Worm (Caenorhabditis elegans) whole organism, mixed stage, embryonic: ENCODE data around the gene Y62H9A.16.

ENCODE experiments used
- M03D4.4 ChIP-seq: sonication (generic microtip); optimal IDR thresholded peaks from 2 replicates; lab custom pipeline; 2017; ENCODE audit warnings: mild to moderate bottlenecking, missing genetic modification characterization, missing compliant biosample characterization
- bed-3 ChIP-seq: fragments of 200-800 bp; sonication (Bioruptor generic); optimal IDR thresholded peaks from 3 replicates; lab custom pipeline; 2018; ENCODE audit warnings: mild to moderate bottlenecking, missing genetic modification characterization, moderate library complexity, missing compliant biosample characterization
- blmp-1 ChIP-seq: fragments of 150-350 bp; optimal IDR thresholded peaks from 2 replicates; lab custom pipeline; 2014; ENCODE audit warnings: missing biosample characterization, missing genetic modification characterization
- ceh-39 ChIP-seq: fragments of 150-350 bp; optimal IDR thresholded peaks from 2 replicates; lab custom pipeline; 2014; ENCODE audit warnings: missing biosample characterization, missing genetic modification characterization
- ceh-43 ChIP-seq: fragments of 200-800 bp; sonication (Bioruptor generic); optimal IDR thresholded peaks from 2 replicates; lab custom pipeline; 2018; ENCODE audit warnings: mild to moderate bottlenecking, missing genetic modification characterization, moderate library complexity, missing compliant biosample characterization
- ceh-83 ChIP-seq: fragments of 200-800 bp; sonication (Bioruptor generic); optimal IDR thresholded peaks from 2 replicates; lab custom pipeline; 2018; ENCODE audit warnings: mild to moderate bottlenecking, missing genetic modification characterization, missing compliant biosample characterization
- ces-1 ChIP-seq: fragments of 150-350 bp; optimal IDR thresholded peaks from 2 replicates; lab custom pipeline; 2014; ENCODE audit warnings: missing biosample characterization, missing genetic modification reagents, missing genetic modification characterization
- cnd-1 ChIP-seq: fragments of 200-800 bp; sonication (Bioruptor generic); optimal IDR thresholded peaks from 2 replicates; lab custom pipeline; 2018; ENCODE audit warnings: mild to moderate bottlenecking, missing genetic modification characterization, missing compliant biosample characterization
- drap-1 ChIP-seq: fragments of 200-800 bp; sonication (Bioruptor generic); optimal IDR thresholded peaks from 3 replicates; lab custom pipeline; 2018; ENCODE audit warnings: mild to moderate bottlenecking, missing genetic modification characterization, missing compliant biosample characterization
- elt-1 ChIP-seq: sonication (generic microtip); optimal IDR thresholded peaks from 2 replicates; lab custom pipeline; 2017; ENCODE audit warnings: missing genetic modification characterization, mild to moderate bottlenecking, missing compliant biosample characterization, antibody characterized with exemption, moderate library complexity, borderline replicate concordance; ENCODE audit not compliant: insufficient read depth
- elt-3 ChIP-seq: fragments of 150-350 bp; optimal IDR thresholded peaks from 2 replicates; lab custom pipeline; 2014; ENCODE audit warnings: missing biosample characterization, missing genetic modification characterization
- hlh-1 ChIP-seq: fragments of 150-350 bp; optimal IDR thresholded peaks from 2 replicates; lab custom pipeline; 2014; ENCODE audit warnings: missing biosample characterization, missing genetic modification reagents, missing genetic modification characterization
- lin-13 ChIP-seq: fragments of 150-350 bp; optimal IDR thresholded peaks from 2 replicates; lab custom pipeline; 2014; ENCODE audit warnings: missing biosample characterization, missing genetic modification characterization
- lin-32 ChIP-seq: fragments of 200-800 bp; sonication (Bioruptor generic); optimal IDR thresholded peaks from 2 replicates; lab custom pipeline; 2018; ENCODE audit warnings: mild to moderate bottlenecking, missing genetic modification characterization, missing compliant biosample characterization
- lsy-2 ChIP-seq: fragments of 150-350 bp; optimal IDR thresholded peaks from 2 replicates; lab custom pipeline; 2014; ENCODE audit warnings: missing biosample characterization, missing genetic modification characterization
- mab-5 ChIP-seq: fragments of 150-350 bp; optimal IDR thresholded peaks from 2 replicates; lab custom pipeline; 2014; ENCODE audit warnings: missing biosample characterization, missing genetic modification characterization
- mep-1 ChIP-seq: fragments of 150-350 bp; optimal IDR thresholded peaks from 2 replicates; lab custom pipeline; 2017; ENCODE audit warnings: missing biosample characterization, missing genetic modification reagents, missing genetic modification characterization, inconsistent platforms
- mls-2 ChIP-seq: sonication (generic microtip); optimal IDR thresholded peaks from 2 replicates; lab custom pipeline; 2016; ENCODE audit warnings: mild to moderate bottlenecking, missing genetic modification characterization, moderate library complexity, missing compliant biosample characterization
- nhr-12 ChIP-seq: fragments of 150-350 bp; optimal IDR thresholded peaks from 2 replicates; lab custom pipeline; 2014; ENCODE audit warnings: missing biosample characterization, missing genetic modification characterization
- nhr-2 ChIP-seq: fragments of 150-350 bp; optimal IDR thresholded peaks from 2 replicates; lab custom pipeline; 2014; ENCODE audit warnings: missing biosample characterization, missing genetic modification characterization
- nhr-237 ChIP-seq: fragments of 150-350 bp; optimal IDR thresholded peaks from 2 replicates; lab custom pipeline; 2014; ENCODE audit warnings: missing biosample characterization, missing genetic modification characterization
- nhr-28 ChIP-seq: fragments of 150-350 bp; optimal IDR thresholded peaks from 2 replicates; lab custom pipeline; 2014; ENCODE audit warnings: missing biosample characterization, missing genetic modification characterization
- nhr-76 ChIP-seq: sonication (generic microtip); optimal IDR thresholded peaks from 2 replicates; lab custom pipeline; 2017; ENCODE audit warnings: missing biosample characterization, missing genetic modification characterization
- pha-4 ChIP-seq: fragments of 150-350 bp; optimal IDR thresholded peaks from 2 replicates; lab custom pipeline; 2018; ENCODE audit warnings: missing biosample characterization, missing genetic modification reagents, missing genetic modification characterization
- sem-2 ChIP-seq: fragments of 200-800 bp; sonication (Bioruptor generic); optimal IDR thresholded peaks from 2 replicates; lab custom pipeline; 2018; ENCODE audit warnings: mild to moderate bottlenecking, missing genetic modification characterization, missing compliant biosample characterization
- snpc-4 ChIP-seq: fragments of 150-350 bp; optimal IDR thresholded peaks from 2 replicates; lab custom pipeline; 2014; ENCODE audit warnings: missing biosample characterization, missing genetic modification characterization
- sptf-1 ChIP-seq: sonication (generic microtip); optimal IDR thresholded peaks from 2 replicates; lab custom pipeline; 2017; ENCODE audit warnings: mild to moderate bottlenecking, missing genetic modification characterization, moderate library complexity, missing compliant biosample characterization
- tbx-8 ChIP-seq: fragments of 200-800 bp; sonication (Bioruptor generic); optimal IDR thresholded peaks from 2 replicates; lab custom pipeline; 2018; ENCODE audit warnings: mild to moderate bottlenecking, missing genetic modification characterization, moderate library complexity, missing compliant biosample characterization
- unc-120 ChIP-seq: sonication (generic microtip); optimal IDR thresholded peaks from 2 replicates; lab custom pipeline; 2017; ENCODE audit warnings: missing genetic modification characterization, missing compliant biosample characterization; ENCODE audit not compliant: poor library complexity, severe bottlenecking
- unc-39 ChIP-seq: fragments of 150-350 bp; optimal IDR thresholded peaks from 2 replicates; lab custom pipeline; 2014; ENCODE audit warnings: missing biosample characterization, missing genetic modification characterization
- unc-62 ChIP-seq: fragments of 150-350 bp; optimal IDR thresholded peaks from 2 replicates; lab custom pipeline; 2014; ENCODE audit warnings: missing biosample characterization, missing genetic modification reagents, missing genetic modification characterization
- zip-8 ChIP-seq: fragments of 150-350 bp; optimal IDR thresholded peaks from 2 replicates; lab custom pipeline; 2014; ENCODE audit warnings: missing biosample characterization, missing genetic modification characterization

Gene Y62H9A.16

DNA sequence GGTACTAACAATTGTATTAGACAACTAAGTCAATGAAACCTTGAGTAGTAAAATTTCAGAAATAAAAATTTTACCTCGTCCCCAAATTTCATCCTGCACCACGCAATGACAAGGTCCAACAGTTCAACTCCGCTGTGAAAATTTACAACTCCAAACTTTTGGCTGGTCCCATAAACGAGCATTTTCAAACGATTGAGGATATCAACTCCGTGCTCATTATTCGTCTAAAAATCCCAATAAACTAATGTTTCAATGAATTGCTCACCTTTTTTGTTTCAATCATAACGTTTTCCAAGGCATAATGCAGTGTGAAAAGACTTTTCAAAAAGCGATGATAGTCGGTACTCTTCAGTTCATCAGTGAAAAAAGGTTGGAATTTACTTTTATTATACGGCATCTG, 11.5 kb upstream of the Y62H9A.16 start:
- TF ChIP-seq nhr-237 (tag; lab: Kevin White, UChicago) (no peak), ceh-39 (tag; lab: Kevin White, UChicago) (no peak)

DNA sequence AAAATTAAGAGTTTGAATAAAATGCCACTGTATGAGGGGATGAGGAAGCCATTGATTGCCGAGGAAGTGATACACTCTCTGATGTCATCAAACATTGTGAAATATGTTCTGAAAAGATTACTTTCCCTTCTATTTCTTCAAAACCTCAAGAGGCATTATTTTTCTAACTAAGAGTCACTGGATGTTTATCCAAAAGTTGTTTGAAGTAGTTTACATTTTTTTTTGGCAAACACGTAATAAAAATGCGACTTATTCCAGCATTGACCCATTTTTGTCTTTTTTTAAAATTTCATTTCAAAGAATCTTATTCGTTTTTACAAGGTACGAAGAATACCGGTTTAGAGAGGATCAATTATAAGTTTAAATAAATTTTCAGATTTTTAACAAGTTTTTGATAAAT, 10.8 kb upstream of the Y62H9A.16 start, which contains the start of gene Y62H9A.11:
TSS of gene Y62H9A.11 (minus strand) at position 101 of the 400 bp plus-strand sequence.
- TF ChIP-seq cnd-1 (tag; lab: Kevin White, UChicago) = no peak
- TF ChIP-seq ceh-39 (tag; lab: Kevin White, UChicago) = no peak
- no peak for TF ChIP-seq M03D4.4 (tag; lab: Kevin White, UChicago)

DNA sequence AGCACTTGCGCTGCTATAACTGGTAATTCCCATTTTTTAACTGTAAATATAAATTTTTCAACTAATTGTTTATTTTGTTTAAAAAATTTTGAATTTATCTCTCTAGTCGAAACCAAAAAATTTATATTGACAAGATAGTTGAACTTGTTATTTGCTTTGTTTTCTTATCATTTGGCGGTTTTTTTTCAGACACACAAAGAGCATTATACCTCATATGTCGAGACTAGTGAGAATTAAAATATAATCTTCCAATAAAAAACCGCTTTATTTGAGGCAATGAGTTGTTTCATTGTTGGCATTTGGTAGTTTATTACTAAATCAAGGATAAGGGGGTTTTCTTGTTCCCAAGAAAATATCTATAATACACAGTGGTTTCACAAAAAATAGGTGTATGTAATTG, 9.9 kb upstream of the Y62H9A.16 start:
- TF ChIP-seq cnd-1 (tag; lab: Kevin White, UChicago) = no peak
- TF ChIP-seq elt-3 (tag; lab: Kevin White, UChicago) = no peak
- TF ChIP-seq ceh-43 (GFP tag; lab: Kevin White, UChicago) = no peak
- TF ChIP-seq nhr-2 (tag; lab: Kevin White, UChicago) = no peak
- no peak for TF ChIP-seq pha-4
- no peak for TF ChIP-seq bed-3 (GFP tag; lab: Kevin White, UChicago)
- no peak for TF ChIP-seq snpc-4 (tag; lab: Kevin White, UChicago)
- TF ChIP-seq nhr-76 = no peak
- TF ChIP-seq unc-120 = no peak
- no peak for TF ChIP-seq ceh-83 (GFP tag; lab: Kevin White, UChicago)
- TF ChIP-seq mls-2 = no peak
- TF ChIP-seq lin-13 = no peak
- no peak for TF ChIP-seq mep-1 (tag; lab: Kevin White, UChicago)

DNA sequence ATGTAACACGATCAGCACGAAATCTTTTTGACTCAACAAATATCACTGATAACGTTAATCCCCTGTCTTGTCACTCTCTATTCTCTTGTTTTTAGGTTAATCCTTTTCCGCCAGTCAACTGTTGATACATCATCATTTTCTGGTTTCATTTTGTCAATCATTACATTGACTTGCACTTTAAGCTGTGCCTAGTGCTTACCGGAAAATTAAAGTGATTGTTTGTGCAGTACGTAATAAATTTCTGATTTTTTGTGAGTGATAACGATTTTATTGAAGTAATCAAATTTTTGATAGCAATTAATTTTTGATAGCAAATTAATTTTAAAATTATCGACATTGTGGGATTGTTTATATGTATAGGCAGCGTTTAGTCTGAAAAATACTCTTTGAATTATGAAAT, 8.9 kb upstream of the Y62H9A.16 start:
- no peak for TF ChIP-seq elt-3 (tag; lab: Kevin White, UChicago)
- TF ChIP-seq drap-1 (GFP tag; lab: Kevin White, UChicago) = no peak
- no peak for TF ChIP-seq mep-1 (tag; lab: Kevin White, UChicago)
- TF ChIP-seq nhr-28 (tag; lab: Kevin White, UChicago) = no peak
- no peak for TF ChIP-seq unc-120
- TF ChIP-seq tbx-8 = no peak
- no peak for TF ChIP-seq bed-3 (GFP tag; lab: Kevin White, UChicago)
- TF ChIP-seq ceh-83 (GFP tag; lab: Kevin White, UChicago) = no peak
- no peak for TF ChIP-seq zip-8 (tag; lab: Kevin White, UChicago)
- no peak for TF ChIP-seq lsy-2 (tag; lab: Kevin White, UChicago)

DNA sequence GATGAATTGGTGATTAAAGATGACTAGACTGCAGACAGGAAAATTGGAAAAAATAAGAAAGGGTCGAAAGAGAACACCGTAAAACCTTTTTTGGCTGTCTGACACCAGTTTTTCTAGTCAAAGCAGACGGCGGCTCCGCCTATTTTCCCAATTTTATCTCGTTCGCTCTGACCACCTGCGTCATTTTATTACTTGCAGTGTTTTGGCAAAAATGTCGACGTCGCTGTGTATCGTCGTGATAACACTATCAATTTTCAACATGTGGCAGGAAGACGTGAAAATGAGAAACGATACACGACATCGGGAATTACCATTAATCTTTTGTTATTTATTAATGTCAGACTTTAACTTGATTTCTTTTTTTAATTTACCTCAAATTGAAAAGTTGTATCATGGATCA, 8.0 kb upstream of the Y62H9A.16 start, which contains the start of gene Y62H9A.15:
TSS of gene Y62H9A.15 (minus strand) at position 100 of the 400 bp plus-strand sequence.
- no peak for TF ChIP-seq lin-32
- no peak for TF ChIP-seq unc-62 (GFP tag; lab: Kevin White, UChicago)
- no peak for TF ChIP-seq ceh-83 (GFP tag; lab: Kevin White, UChicago)
- no peak for TF ChIP-seq nhr-28 (tag; lab: Kevin White, UChicago)
- TF ChIP-seq unc-120 = no peak
- no peak for TF ChIP-seq elt-3 (tag; lab: Kevin White, UChicago)
- no peak for TF ChIP-seq nhr-12
- no peak for TF ChIP-seq mab-5 (tag; lab: Kevin White, UChicago)
- TF ChIP-seq cnd-1 (tag; lab: Kevin White, UChicago) = no peak
- TF ChIP-seq elt-1 = no peak
- no peak for TF ChIP-seq lin-13
- TF ChIP-seq ceh-43 (GFP tag; lab: Kevin White, UChicago) = no peak
- TF ChIP-seq ces-1 (GFP tag; lab: Kevin White, UChicago) = no peak
- no peak for TF ChIP-seq sptf-1 (tag; lab: Kevin White, UChicago)
- TF ChIP-seq mls-2 = no peak
- no peak for TF ChIP-seq M03D4.4 (tag; lab: Kevin White, UChicago)
- TF ChIP-seq unc-39 = no peak
- no peak for TF ChIP-seq bed-3 (GFP tag; lab: Kevin White, UChicago)
- TF ChIP-seq pha-4 = no peak

DNA sequence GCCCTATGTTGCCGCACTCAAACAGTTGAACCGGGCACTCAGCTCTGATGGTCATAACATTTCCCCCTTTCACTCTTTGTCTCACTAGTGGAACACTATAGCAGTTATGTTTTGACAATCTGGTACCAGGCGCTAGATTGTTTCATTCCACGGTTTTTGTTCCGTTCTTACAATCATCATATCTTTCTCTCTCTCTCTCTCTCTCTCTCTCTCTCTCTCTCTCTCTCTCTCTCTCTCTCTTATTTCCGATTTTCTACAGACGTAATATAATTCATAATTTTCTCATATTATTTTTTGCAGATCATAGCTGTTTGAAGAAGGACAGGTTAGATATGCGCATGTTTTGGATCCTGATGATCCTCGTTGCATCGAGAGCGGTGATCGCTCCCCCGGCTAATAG, 4.3 kb upstream of the Y62H9A.16 start, which contains the start of gene Y62H9A.12:
TSS of gene Y62H9A.12 (plus strand) at position 301 of the 400 bp plus-strand sequence.
- TF ChIP-seq sem-2 (GFP tag; lab: Kevin White, UChicago) = no peak
- TF ChIP-seq ceh-39 (tag; lab: Kevin White, UChicago) = no peak
- TF ChIP-seq hlh-1 (tag; lab: Kevin White, UChicago) = no peak
- no peak for TF ChIP-seq nhr-12
- TF ChIP-seq blmp-1 (tag; lab: Kevin White, UChicago) = no peak
- TF ChIP-seq mls-2 = no peak
- no peak for TF ChIP-seq unc-39
- no peak for TF ChIP-seq ceh-43 (GFP tag; lab: Kevin White, UChicago)
